Fruit fly (Drosophila melanogaster) whole organism, embryonic: Measurements from ENCODE around the gene CG14646.

Source experiments
- Abd-B ChIP-seq: fragments of 200-800 bp; sonication (Bioruptor generic); optimal IDR thresholded peaks from 2 replicates; lab custom pipeline; 2018; ENCODE audit warnings: missing biosample characterization, mild to moderate bottlenecking, missing genetic modification characterization, moderate library complexity
- CG1024 ChIP-seq: fragments of 200-800 bp; sonication (Bioruptor generic); IDR thresholded peaks from 2 replicates; pipeline ENCODE4 v1.3.6; 2022; ENCODE audit warnings: missing biosample characterization, missing genetic modification characterization
- CG10431 ChIP-seq: fragments of 200-800 bp; sonication (Bioruptor generic); optimal IDR thresholded peaks from 3 replicates; lab custom pipeline; 2018; ENCODE audit warnings: missing biosample characterization, mild to moderate bottlenecking, missing genetic modification characterization
- CG10543 ChIP-seq: fragments of 200-800 bp; sonication (Bioruptor generic); optimal IDR thresholded peaks from 3 replicates; lab custom pipeline; 2017; ENCODE audit warnings: missing biosample characterization, mild to moderate bottlenecking, missing genetic modification characterization, moderate library complexity
- CG10654 ChIP-seq: fragments of 200-800 bp; sonication (Bioruptor generic); optimal IDR thresholded peaks from 2 replicates; lab custom pipeline; 2016; ENCODE audit warnings: missing biosample characterization, missing genetic modification characterization
- CG12236 ChIP-seq: fragments of 200-800 bp; sonication (Bioruptor generic); optimal IDR thresholded peaks from 2 replicates; lab custom pipeline; 2016; ENCODE audit warnings: missing biosample characterization, missing genetic modification characterization
- CG12744 ChIP-seq: fragments of 200-800 bp; sonication (Bioruptor generic); optimal IDR thresholded peaks from 2 replicates; lab custom pipeline; 2016; ENCODE audit warnings: missing biosample characterization, missing genetic modification characterization
- CG13775 ChIP-seq: fragments of 200-800 bp; sonication (Bioruptor generic); optimal IDR thresholded peaks from 3 replicates; lab custom pipeline; 2017; ENCODE audit warnings: missing biosample characterization, mild to moderate bottlenecking, missing genetic modification characterization
- CG14441 ChIP-seq: fragments of 200-800 bp; sonication (Bioruptor generic); IDR thresholded peaks from 2 replicates; pipeline ENCODE4 v1.3.6; 2022; ENCODE audit warnings: missing biosample characterization, missing genetic modification characterization
- CG15269 ChIP-seq: fragments of 200-800 bp; sonication (Bioruptor generic); optimal IDR thresholded peaks from 2 replicates; lab custom pipeline; 2018; ENCODE audit warnings: missing biosample characterization, mild to moderate bottlenecking, missing genetic modification characterization, moderate library complexity
- CG17829 ChIP-seq: fragments of 200-800 bp; optimal IDR thresholded peaks from 2 replicates; lab custom pipeline; 2019; ENCODE audit warnings: missing biosample characterization, mild to moderate bottlenecking, missing genetic modification characterization, moderate library complexity
- CG2116 ChIP-seq: fragments of 200-800 bp; sonication (Bioruptor generic); optimal IDR thresholded peaks from 3 replicates; lab custom pipeline; 2018; ENCODE audit warnings: missing biosample characterization, mild to moderate bottlenecking, missing genetic modification characterization
- CG2875 ChIP-seq: fragments of 200-800 bp; sonication (Bioruptor generic); optimal IDR thresholded peaks from 2 replicates; lab custom pipeline; 2017; ENCODE audit warnings: missing biosample characterization, mild to moderate bottlenecking, missing genetic modification characterization, missing genetic modification reagents
- CG30431 ChIP-seq: fragments of 200-800 bp; sonication (Bioruptor generic); optimal IDR thresholded peaks from 2 replicates; lab custom pipeline; 2017; ENCODE audit warnings: missing biosample characterization, missing genetic modification characterization
- CG34224 ChIP-seq: fragments of 200-800 bp; sonication (Bioruptor generic); IDR thresholded peaks from 3 replicates; pipeline ENCODE4 v1.3.6; 2022; ENCODE audit warnings: missing biosample characterization, missing genetic modification characterization; ENCODE audit not compliant: partially characterized antibody
- CG4360 ChIP-seq: fragments of 200-800 bp; sonication (Bioruptor generic); IDR thresholded peaks from 2 replicates; pipeline ENCODE4 v1.3.6; 2022; ENCODE audit warnings: missing biosample characterization, missing genetic modification characterization
- CG7271 ChIP-seq: fragments of 200-800 bp; sonication (Bioruptor generic); optimal IDR thresholded peaks from 2 replicates; lab custom pipeline; 2018; ENCODE audit warnings: missing biosample characterization, mild to moderate bottlenecking, missing genetic modification characterization, moderate library complexity
- CG7372 ChIP-seq: fragments of 200-800 bp; sonication (Bioruptor generic); IDR thresholded peaks from 2 replicates; pipeline ENCODE4 v1.3.6; 2022; ENCODE audit warnings: missing biosample characterization, missing genetic modification characterization
- CG9609 ChIP-seq: fragments of 200-800 bp; sonication (Bioruptor generic); optimal IDR thresholded peaks from 3 replicates; lab custom pipeline; 2016; ENCODE audit warnings: missing biosample characterization, missing genetic modification characterization
- Camta ChIP-seq: fragments of 200-800 bp; sonication (Bioruptor generic); optimal IDR thresholded peaks from 2 replicates; lab custom pipeline; 2016; ENCODE audit warnings: missing biosample characterization, missing genetic modification characterization
- D ChIP-seq, 2 experiments: fragments of 200-800 bp in 1 of 2; fragments of >200 bp in 1 of 2; sonication (Bioruptor generic) in 1 of 2; optimal IDR thresholded peaks; 2 replicates in 1 of 2; 3 replicates in 1 of 2; lab custom pipeline; 2017; ENCODE audit warnings: mild to moderate bottlenecking in 1 of 2, missing biosample characterization in 1 of 2, missing genetic modification characterization in 1 of 2, missing genetic modification reagents in 1 of 2
- Dip3 ChIP-seq: fragments of 200-800 bp; sonication (Bioruptor generic); optimal IDR thresholded peaks from 3 replicates; lab custom pipeline; 2016; ENCODE audit warnings: missing biosample characterization, missing genetic modification characterization
- Doc3 ChIP-seq: fragments of 200-800 bp; sonication (Bioruptor generic); IDR thresholded peaks from 3 replicates; pipeline ENCODE4 v1.3.6; 2022; ENCODE audit warnings: missing biosample characterization, missing genetic modification characterization; ENCODE audit not compliant: partially characterized antibody
- Fer3 ChIP-seq: fragments of 200-800 bp; sonication (Bioruptor generic); optimal IDR thresholded peaks from 2 replicates; lab custom pipeline; 2018; ENCODE audit warnings: missing biosample characterization, mild to moderate bottlenecking, missing genetic modification characterization, moderate library complexity
- H15 ChIP-seq: fragments of 200-800 bp; sonication (Bioruptor generic); IDR thresholded peaks from 3 replicates; pipeline ENCODE4 v1.3.6; 2022; ENCODE audit warnings: missing biosample characterization, missing genetic modification characterization
- HLHmδ ChIP-seq: fragments of 200-800 bp; sonication (Bioruptor generic); optimal IDR thresholded peaks from 2 replicates; lab custom pipeline; 2018; ENCODE audit warnings: missing biosample characterization, mild to moderate bottlenecking, missing genetic modification characterization, moderate library complexity
- Hey ChIP-seq: fragments of 200-800 bp; sonication (Bioruptor generic); optimal IDR thresholded peaks from 3 replicates; lab custom pipeline; 2018; ENCODE audit warnings: missing biosample characterization, mild to moderate bottlenecking, missing genetic modification characterization
- Hr78 ChIP-seq, 2 experiments: fragments of 200-800 bp in 1 of 2; fragments of >200 bp in 1 of 2; sonication (Bioruptor generic) in 1 of 2; optimal IDR thresholded peaks; 2 replicates each; lab custom pipeline; 2017 to 2019; ENCODE audit warnings: missing biosample characterization in 2 of 2, missing genetic modification characterization in 2 of 2, mild to moderate bottlenecking in 1 of 2, moderate library complexity in 1 of 2
- Lhr ChIP-seq: fragments of 200-800 bp; sonication (Bioruptor generic); optimal IDR thresholded peaks from 3 replicates; lab custom pipeline; 2017; ENCODE audit warnings: mild to moderate bottlenecking, missing biosample characterization, missing genetic modification reagents, missing genetic modification characterization
- NFAT ChIP-seq: fragments of 200-800 bp; sonication (Bioruptor generic); IDR thresholded peaks from 2 replicates; pipeline ENCODE4 v1.3.6; 2022; ENCODE audit warnings: missing biosample characterization, missing genetic modification characterization
- NfI ChIP-seq: fragments of 200-800 bp; sonication (Bioruptor generic); optimal IDR thresholded peaks from 3 replicates; lab custom pipeline; 2018; ENCODE audit warnings: missing biosample characterization, mild to moderate bottlenecking, missing genetic modification characterization, moderate library complexity
- Ptx1 ChIP-seq: fragments of 200-800 bp; sonication (Bioruptor generic); IDR thresholded peaks from 2 replicates; pipeline ENCODE4 v1.3.6; 2022; ENCODE audit warnings: missing biosample characterization, missing genetic modification characterization
- amos ChIP-seq: fragments of 200-800 bp; sonication (Bioruptor generic); IDR thresholded peaks from 2 replicates; pipeline ENCODE4 v1.3.6; 2022; ENCODE audit warnings: missing biosample characterization, missing genetic modification characterization; ENCODE audit not compliant: partially characterized antibody
- ato ChIP-seq: fragments of 200-800 bp; sonication (Bioruptor generic); IDR thresholded peaks from 2 replicates; pipeline ENCODE4 v1.3.6; 2022; ENCODE audit warnings: missing biosample characterization, missing genetic modification characterization; ENCODE audit not compliant: partially characterized antibody
- croc ChIP-seq: fragments of 200-800 bp; sonication (Bioruptor generic); conservative IDR thresholded peaks from 3 replicates; pipeline ENCODE4 v1.3.6; 2022; ENCODE audit warnings: missing biosample characterization, missing genetic modification characterization
- dimm ChIP-seq: fragments of 200-800 bp; sonication (Bioruptor generic); IDR thresholded peaks from 2 replicates; pipeline ENCODE4 v1.3.6; 2022; ENCODE audit warnings: missing biosample characterization, missing genetic modification characterization
- dysf ChIP-seq: fragments of 200-800 bp; sonication (Bioruptor generic); IDR thresholded peaks from 3 replicates; pipeline ENCODE4 v1.3.6; 2022; ENCODE audit warnings: missing biosample characterization, missing genetic modification characterization
- ems ChIP-seq: fragments of 200-800 bp; sonication (Bioruptor generic); optimal IDR thresholded peaks from 3 replicates; lab custom pipeline; 2016; ENCODE audit warnings: missing biosample characterization, missing genetic modification characterization
- hth ChIP-seq: fragments of >200 bp; optimal IDR thresholded peaks from 2 replicates; lab custom pipeline; 2017; ENCODE audit warnings: inconsistent platforms
- kay ChIP-seq: fragments of 200-800 bp; sonication (Bioruptor generic); optimal IDR thresholded peaks from 2 replicates; lab custom pipeline; 2016; ENCODE audit warnings: missing biosample characterization, missing genetic modification characterization
- odd ChIP-seq: fragments of 200-800 bp; sonication (Bioruptor generic); optimal IDR thresholded peaks from 2 replicates; lab custom pipeline; 2017; ENCODE audit warnings: missing biosample characterization, mild to moderate bottlenecking, missing genetic modification characterization
- pum ChIP-seq: fragments of 200-800 bp; sonication (Bioruptor generic); optimal IDR thresholded peaks from 2 replicates; lab custom pipeline; 2016; ENCODE audit warnings: missing biosample characterization, missing genetic modification characterization
- scrt ChIP-seq: fragments of 200-800 bp; sonication (Bioruptor generic); optimal IDR thresholded peaks from 2 replicates; lab custom pipeline; 2018; ENCODE audit warnings: missing biosample characterization, mild to moderate bottlenecking, missing genetic modification characterization, moderate library complexity
- so ChIP-seq: fragments of 200-800 bp; sonication (Bioruptor generic); IDR thresholded peaks from 3 replicates; pipeline ENCODE4 v1.3.6; 2022; ENCODE audit warnings: missing biosample characterization, missing genetic modification characterization
- sug ChIP-seq: fragments of 200-800 bp; optimal IDR thresholded peaks from 2 replicates; lab custom pipeline; 2019; ENCODE audit warnings: missing biosample characterization, mild to moderate bottlenecking, missing genetic modification characterization, moderate library complexity
- trh ChIP-seq: fragments of 200-800 bp; sonication (Bioruptor generic); optimal IDR thresholded peaks from 2 replicates; lab custom pipeline; 2016; ENCODE audit warnings: missing biosample characterization, missing genetic modification characterization

CG14646 gene

dm6 chr3R:4378363-4379354, 11.5 kb upstream of the CG14646 start, which contains the start of gene Sfxn1-3 (continued):
- TF ChIP-seq CG2875 (GFP tag; lab: Kevin White, UChicago) (no peak), dysf (GFP tag; lab: Robert Waterston, UW) (0 out of 3 replicates have a peak, but pooled peaks have one; percentile 20), CG30431 (GFP tag; lab: Kevin White, UChicago) (no peak), CG4360 (GFP tag; lab: Robert Waterston, UW) (no peak), NFAT (GFP tag; lab: Robert Waterston, UW) (peak; percentile 70), pum (peak; percentile 12), Ptx1 (GFP tag; lab: Robert Waterston, UW) (peak; percentile 24; the same call in 1 of the 2 replicates), CG7372 (no peak), Fer3 (tag; lab: Kevin White, UChicago) (peak; percentile 8), NfI (GFP tag; lab: Kevin White, UChicago) (peak; percentile 38), odd (GFP tag; lab: Kevin White, UChicago) (peak; percentile 62), CG10654 (no peak), H15 (GFP tag; lab: Robert Waterston, UW) (0 out of 3 replicates have a peak, but pooled peaks have one; percentile 2), CG17829 (tag; lab: Kevin White, UChicago) (peak; percentile 9), trh (GFP tag; lab: Kevin White, UChicago) (no peak), dimm (GFP tag; lab: Robert Waterston, UW) (no peak), ato (GFP tag; lab: Robert Waterston, UW) (peak; percentile 34; the same call in 1 of the 2 replicates), CG10543 (GFP tag; lab: Kevin White, UChicago) (peak; percentile 94), CG15269 (tag; lab: Kevin White, UChicago) (peak; percentile 42), CG12744 (no peak), amos (GFP tag; lab: Robert Waterston, UW) (peak; percentile 47; the same call in 1 of the 2 replicates), CG34224 (GFP tag; lab: Robert Waterston, UW) (peak; percentile 56; the same call in 2 of the 3 replicates), Dip3 (GFP tag; lab: Kevin White, UChicago) (peak; percentile 34), Lhr (GFP tag; lab: Kevin White, UChicago) (peak; percentile 29), Hey (tag; lab: Kevin White, UChicago) (peak; percentile 81), ems (GFP tag; lab: Kevin White, UChicago) (peak; percentile 10), CG2116 (GFP tag; lab: Kevin White, UChicago) (peak; percentile 8), CG12236 (GFP tag; lab: Kevin White, UChicago) (no peak), CG1024 (GFP tag; lab: Robert Waterston, UW) (peak; percentile 14; the same call in 1 of the 2 replicates), kay (GFP tag; lab: Kevin White, UChicago) (peak; percentile 16), D (optimal IDR thresholded peaks at IDR 0.05; lab: Kevin White, UChicago) (no peak), D (GFP tag; optimal IDR thresholded peaks at IDR 0.05; lab: Kevin White, UChicago) (no peak), Hr78 (GFP tag; optimal IDR thresholded peaks at IDR 0.05; lab: Kevin White, UChicago) (peak in 1 of 2 experiments; percentile 47), Abd-B (GFP tag; lab: Kevin White, UChicago) (no peak), CG13775 (GFP tag; lab: Kevin White, UChicago) (no peak), Doc3 (GFP tag; lab: Robert Waterston, UW) (peak; percentile 20; the same call in 1 of the 3 replicates), CG9609 (GFP tag; lab: Kevin White, UChicago) (no peak), CG10431 (no peak), CG14441 (no peak), scrt (GFP tag; lab: Kevin White, UChicago) (peak; percentile 72), hth (lab: Kevin White, UChicago) (no peak), Camta (GFP tag; lab: Kevin White, UChicago) (no peak), croc (GFP tag; lab: Robert Waterston, UW) (no peak), sug (peak; percentile 72), so (GFP tag; lab: Robert Waterston, UW) (peak; percentile 58; the same call in 2 of the 3 replicates), HLHmδ (peak; percentile 84), CG7271 (no peak)
